Worm (Caenorhabditis elegans): ENCODE measurements around the gene C34D4.2.

The C34D4.2 gene

ce11 chrIV:7156356-7156755, 1.9 kb downstream of the C34D4.2 start, which contains the start of gene maph-9:
Gene maph-9, plus strand, starts transcription at chrIV:7156628.
- no peak for TF ChIP-seq hmg-4 (GFP tag; optimal IDR thresholded peaks at IDR 0.05)
- TF ChIP-seq ets-7 (tag; optimal IDR thresholded peaks at IDR 0.05): no peak
- TF ChIP-seq flt-1 (GFP tag; IDR thresholded peaks at IDR 0.05): no peak
- no peak for TF ChIP-seq sea-1 (GFP tag; conservative IDR thresholded peaks at IDR 0.05)
- no peak for TF ChIP-seq B0310.2 (tag; optimal IDR thresholded peaks at IDR 0.05)
- TF ChIP-seq pes-1 (GFP tag; IDR thresholded peaks at IDR 0.05): no peak
- TF ChIP-seq aly-1 (tag; optimal IDR thresholded peaks at IDR 0.05): no peak
- TF ChIP-seq scrt-1 (GFP tag; IDR thresholded peaks at IDR 0.05): no peak
- no peak for TF ChIP-seq tbx-11 (GFP tag; IDR thresholded peaks at IDR 0.05)
- TF ChIP-seq ama-1 (optimal IDR thresholded peaks at IDR 0.05): no peak
- no peak for TF ChIP-seq F13C5.2 (tag; optimal IDR thresholded peaks at IDR 0.05)
- TF ChIP-seq ceh-13 (GFP tag; optimal IDR thresholded peaks at IDR 0.05): no peak
- no peak for TF ChIP-seq hmbx-1 (tag; optimal IDR thresholded peaks at IDR 0.05)
- no peak for TF ChIP-seq ceh-36 (tag; optimal IDR thresholded peaks at IDR 0.05)
- no peak for TF ChIP-seq tbx-37 (GFP tag; conservative IDR thresholded peaks at IDR 0.05)
- no peak for TF ChIP-seq tra-4 (tag; optimal IDR thresholded peaks at IDR 0.05)

- TF ChIP-seq ceh-36 (tag; optimal IDR thresholded peaks at IDR 0.05) (no peak), tra-4 (tag; optimal IDR thresholded peaks at IDR 0.05) (no peak), hnd-1 (tag; optimal IDR thresholded peaks at IDR 0.05) (no peak), F13C5.2 (tag; optimal IDR thresholded peaks at IDR 0.05) (no peak), ama-1 (optimal IDR thresholded peaks at IDR 0.05) (no peak), flt-1 (GFP tag; IDR thresholded peaks at IDR 0.05) (no peak)
Observed at ce11 chrIV:7158161-7158560, 3.7 kb downstream of the C34D4.2 start.

ce11 chrIV:7159586-7159985, 5.1 kb downstream of the C34D4.2 start:
- TF ChIP-seq ama-1 (optimal IDR thresholded peaks at IDR 0.05) (no peak), F13C5.2 (tag; optimal IDR thresholded peaks at IDR 0.05) (no peak), tra-4 (tag; optimal IDR thresholded peaks at IDR 0.05) (no peak), scrt-1 (GFP tag; IDR thresholded peaks at IDR 0.05) (no peak), sea-1 (GFP tag; conservative IDR thresholded peaks at IDR 0.05) (no peak), B0310.2 (tag; optimal IDR thresholded peaks at IDR 0.05) (no peak), hnd-1 (tag; optimal IDR thresholded peaks at IDR 0.05) (no peak), flt-1 (GFP tag; IDR thresholded peaks at IDR 0.05) (no peak)

- peak; percentile 3 for TF ChIP-seq F13C5.2 (tag; optimal IDR thresholded peaks at IDR 0.05)
- TF ChIP-seq hmg-4 (GFP tag; optimal IDR thresholded peaks at IDR 0.05): no peak
Observed at ce11 chrIV:7165723-7166122, 11.3 kb downstream of the C34D4.2 start, which contains the start of gene rpc-1. Gene rpc-1, minus strand, starts transcription at chrIV:7165748.

- no peak for TF ChIP-seq hmg-4 (GFP tag; optimal IDR thresholded peaks at IDR 0.05)
- TF ChIP-seq hmbx-1 (tag; optimal IDR thresholded peaks at IDR 0.05): no peak
- TF ChIP-seq tra-4 (tag; optimal IDR thresholded peaks at IDR 0.05): no peak
- no peak for TF ChIP-seq tbx-11 (GFP tag; IDR thresholded peaks at IDR 0.05)
- no peak for TF ChIP-seq flt-1 (GFP tag; IDR thresholded peaks at IDR 0.05)
- no peak for TF ChIP-seq hnd-1 (tag; optimal IDR thresholded peaks at IDR 0.05)
- no peak for TF ChIP-seq F13C5.2 (tag; optimal IDR thresholded peaks at IDR 0.05)
- no peak for TF ChIP-seq B0310.2 (tag; optimal IDR thresholded peaks at IDR 0.05)
- TF ChIP-seq aly-1 (tag; optimal IDR thresholded peaks at IDR 0.05): no peak
- no peak for TF ChIP-seq pes-1 (GFP tag; IDR thresholded peaks at IDR 0.05)
- no peak for TF ChIP-seq ama-1 (optimal IDR thresholded peaks at IDR 0.05)
- TF ChIP-seq scrt-1 (GFP tag; IDR thresholded peaks at IDR 0.05): no peak
- no peak for TF ChIP-seq sea-1 (GFP tag; conservative IDR thresholded peaks at IDR 0.05)
- no peak for TF ChIP-seq ceh-36 (tag; optimal IDR thresholded peaks at IDR 0.05)
- TF ChIP-seq tbx-37 (GFP tag; conservative IDR thresholded peaks at IDR 0.05): no peak
- no peak for TF ChIP-seq ceh-13 (GFP tag; optimal IDR thresholded peaks at IDR 0.05)
- TF ChIP-seq ets-7 (tag; optimal IDR thresholded peaks at IDR 0.05): no peak
Observed at ce11 chrIV:7166553-7166952, 12.1 kb downstream of the C34D4.2 start, which contains the start of gene C42D4.18. Gene C42D4.18, plus strand, starts transcription at chrIV:7166783.

- TF ChIP-seq tbx-11 (GFP tag; IDR thresholded peaks at IDR 0.05) (no peak), sea-1 (GFP tag; conservative IDR thresholded peaks at IDR 0.05) (no peak), pes-1 (GFP tag; IDR thresholded peaks at IDR 0.05) (no peak), scrt-1 (GFP tag; IDR thresholded peaks at IDR 0.05) (no peak), tbx-37 (GFP tag; conservative IDR thresholded peaks at IDR 0.05) (no peak), ceh-13 (GFP tag; optimal IDR thresholded peaks at IDR 0.05) (no peak), hmg-4 (GFP tag; optimal IDR thresholded peaks at IDR 0.05) (no peak), B0310.2 (tag; optimal IDR thresholded peaks at IDR 0.05) (no peak), F13C5.2 (tag; optimal IDR thresholded peaks at IDR 0.05) (no peak), hnd-1 (tag; optimal IDR thresholded peaks at IDR 0.05) (no peak)
Observed at ce11 chrIV:7167983-7168760, 13.7 kb downstream of the C34D4.2 start, which contains the start of gene skr-16. Gene skr-16, plus strand, starts transcription at chrIV:7168710.

ce11 chrIV:7171222-7171621, 16.8 kb downstream of the C34D4.2 start, which contains the start of gene str-220:
Gene str-220, minus strand, starts transcription at chrIV:7171322.
- TF ChIP-seq F13C5.2 (tag; optimal IDR thresholded peaks at IDR 0.05): no peak
- no peak for TF ChIP-seq tra-4 (tag; optimal IDR thresholded peaks at IDR 0.05)
- TF ChIP-seq hnd-1 (tag; optimal IDR thresholded peaks at IDR 0.05): no peak
- TF ChIP-seq hmbx-1 (tag; optimal IDR thresholded peaks at IDR 0.05): no peak
- no peak for TF ChIP-seq tbx-37 (GFP tag; conservative IDR thresholded peaks at IDR 0.05)
- no peak for TF ChIP-seq ceh-13 (GFP tag; optimal IDR thresholded peaks at IDR 0.05)
- TF ChIP-seq tbx-11 (GFP tag; IDR thresholded peaks at IDR 0.05): no peak
- no peak for TF ChIP-seq aly-1 (tag; optimal IDR thresholded peaks at IDR 0.05)
- no peak for TF ChIP-seq scrt-1 (GFP tag; IDR thresholded peaks at IDR 0.05)
- TF ChIP-seq ets-7 (tag; optimal IDR thresholded peaks at IDR 0.05): no peak
- TF ChIP-seq hmg-4 (GFP tag; optimal IDR thresholded peaks at IDR 0.05): no peak
- no peak for TF ChIP-seq sea-1 (GFP tag; conservative IDR thresholded peaks at IDR 0.05)
- TF ChIP-seq B0310.2 (tag; optimal IDR thresholded peaks at IDR 0.05): no peak
- TF ChIP-seq ama-1 (optimal IDR thresholded peaks at IDR 0.05): no peak
- TF ChIP-seq ceh-36 (tag; optimal IDR thresholded peaks at IDR 0.05): no peak
- TF ChIP-seq pes-1 (GFP tag; IDR thresholded peaks at IDR 0.05): no peak
- TF ChIP-seq flt-1 (GFP tag; IDR thresholded peaks at IDR 0.05): no peak
